Fruit fly (Drosophila melanogaster): ENCODE data around the gene Task7.

Task7 gene

dm6 chr3R:9411928-9412640, at the start of gene Task7, which contains the start of gene alpha-Man-IIa:
Task7 (minus strand) TSS chr3R:9412293.
alpha-Man-IIa (plus strand) TSS chr3R:9412548.
- TF ChIP-seq psq (optimal IDR thresholded peaks at IDR 0.05) = no peak
- no peak for TF ChIP-seq Dll (optimal IDR thresholded peaks at IDR 0.05)
- no peak for TF ChIP-seq CG8478 (optimal IDR thresholded peaks at IDR 0.05)
- no peak for TF ChIP-seq EcR (GFP tag; optimal IDR thresholded peaks at IDR 0.05)
- TF ChIP-seq usp (GFP tag; optimal IDR thresholded peaks at IDR 0.05) = no peak
- TF ChIP-seq pan (optimal IDR thresholded peaks at IDR 0.05) = no peak

DNA sequence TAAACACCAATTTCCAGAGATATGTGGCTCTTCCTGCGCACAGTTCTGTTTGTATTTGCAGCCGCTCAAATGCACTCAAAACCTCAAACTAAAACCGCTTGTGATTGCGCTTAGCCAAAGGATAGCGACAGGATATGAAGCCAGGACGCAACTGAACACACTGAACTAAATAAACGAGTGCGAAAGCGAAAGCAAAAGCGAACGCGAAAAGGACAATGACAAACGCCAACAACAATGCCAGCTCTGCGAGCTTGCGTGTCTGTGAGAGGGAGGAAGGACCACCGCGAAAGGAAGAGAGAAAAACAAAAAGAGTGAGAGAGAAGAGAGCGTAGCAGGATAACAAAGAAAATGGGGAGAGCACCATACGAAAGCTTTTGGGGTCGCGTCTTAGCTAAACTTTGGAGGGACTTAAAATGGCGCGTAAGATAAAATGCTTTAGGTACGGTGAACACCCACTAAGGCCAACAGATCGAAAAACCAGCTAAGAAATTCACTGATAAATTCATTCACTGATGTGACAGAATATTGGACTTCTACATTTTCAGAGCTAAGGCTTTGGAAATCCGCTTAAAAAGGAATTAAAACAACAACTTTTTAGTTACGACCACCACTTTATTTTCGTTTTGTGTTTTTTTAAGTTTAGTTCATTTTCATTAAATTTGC, 48.5 kb upstream of the Task7 start, which contains the start of gene GstZ2:
Gene GstZ2, minus strand, starts transcription at position 165 of the 663 bp plus-strand sequence.
- TF ChIP-seq psq (optimal IDR thresholded peaks at IDR 0.05) (no peak), EcR (GFP tag; optimal IDR thresholded peaks at IDR 0.05) (no peak), usp (GFP tag; optimal IDR thresholded peaks at IDR 0.05) (no peak), pan (optimal IDR thresholded peaks at IDR 0.05) (no peak), CG8478 (optimal IDR thresholded peaks at IDR 0.05) (no peak), Dll (optimal IDR thresholded peaks at IDR 0.05) (no peak)

dm6 chr3R:9459385-9460285, 47.5 kb upstream of the Task7 start:
- TF ChIP-seq EcR (GFP tag; optimal IDR thresholded peaks at IDR 0.05) (peak in 1 of 2 experiments; percentile 42), Dll (optimal IDR thresholded peaks at IDR 0.05) (no peak), usp (GFP tag; optimal IDR thresholded peaks at IDR 0.05) (no peak)

DNA sequence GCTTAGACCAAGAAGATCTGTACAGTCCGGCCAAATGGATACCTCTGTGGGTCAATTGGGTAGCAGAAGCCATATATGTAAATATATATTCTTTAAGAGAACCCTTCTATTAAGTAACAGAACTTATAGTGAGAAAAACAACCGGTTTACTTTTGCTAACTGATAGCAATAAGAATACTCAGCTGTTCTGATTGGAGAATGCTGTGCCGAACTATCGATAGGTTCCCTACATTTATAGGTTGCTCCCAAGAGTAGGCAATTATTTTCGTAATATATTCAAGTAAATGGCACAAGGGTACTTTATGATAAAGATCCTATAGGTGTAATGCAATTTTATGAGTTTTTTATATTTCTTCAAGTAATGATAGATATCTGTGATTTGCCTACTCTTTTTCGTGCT, 44.3 kb upstream of the Task7 start, which contains the start of gene GstZ1:
Gene GstZ1, minus strand, starts transcription at position 174 of the 400 bp plus-strand sequence.
- TF ChIP-seq Dll (optimal IDR thresholded peaks at IDR 0.05) = no peak
- no peak for TF ChIP-seq CG8478 (optimal IDR thresholded peaks at IDR 0.05)
- TF ChIP-seq EcR (GFP tag; optimal IDR thresholded peaks at IDR 0.05) = no peak
- TF ChIP-seq pan (optimal IDR thresholded peaks at IDR 0.05) = no peak

DNA sequence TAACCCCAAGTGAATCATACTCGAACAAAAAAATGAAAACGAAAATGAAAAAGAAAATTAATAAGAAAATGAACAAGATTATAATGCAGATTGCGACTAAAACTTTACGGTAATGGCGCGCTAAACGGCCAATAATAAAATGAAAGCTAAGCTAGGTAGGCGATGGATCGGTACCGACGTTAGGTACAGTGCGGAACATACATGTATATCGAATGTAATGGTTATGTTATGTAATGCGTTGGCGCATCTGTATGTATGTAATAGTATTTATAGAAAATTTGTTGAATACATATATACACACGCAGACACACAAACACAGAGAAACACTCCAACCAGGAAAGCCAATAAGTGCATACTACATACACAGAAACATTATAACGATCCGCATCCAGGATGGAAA, 42.9 kb upstream of the Task7 start:
- no peak for TF ChIP-seq psq (optimal IDR thresholded peaks at IDR 0.05)

dm6 chr3R:9450672-9451071, 38.6 kb upstream of the Task7 start:
- TF ChIP-seq CG8478 (optimal IDR thresholded peaks at IDR 0.05) (no peak), EcR (GFP tag; optimal IDR thresholded peaks at IDR 0.05) (no peak), Dll (optimal IDR thresholded peaks at IDR 0.05) (no peak), psq (optimal IDR thresholded peaks at IDR 0.05) (no peak), usp (GFP tag; optimal IDR thresholded peaks at IDR 0.05) (no peak), pan (optimal IDR thresholded peaks at IDR 0.05) (no peak)

dm6 chr3R:9448320-9448719, 36.2 kb upstream of the Task7 start:
- no peak for TF ChIP-seq usp (GFP tag; optimal IDR thresholded peaks at IDR 0.05)
- no peak for TF ChIP-seq psq (optimal IDR thresholded peaks at IDR 0.05)
- no peak for TF ChIP-seq Dll (optimal IDR thresholded peaks at IDR 0.05)
- TF ChIP-seq pan (optimal IDR thresholded peaks at IDR 0.05) = no peak
- no peak for TF ChIP-seq EcR (GFP tag; optimal IDR thresholded peaks at IDR 0.05)
- no peak for TF ChIP-seq CG8478 (optimal IDR thresholded peaks at IDR 0.05)

dm6 chr3R:9441996-9442395, 29.9 kb upstream of the Task7 start:
- TF ChIP-seq EcR (GFP tag; optimal IDR thresholded peaks at IDR 0.05) (no peak), psq (optimal IDR thresholded peaks at IDR 0.05) (no peak), usp (GFP tag; optimal IDR thresholded peaks at IDR 0.05) (no peak), CG8478 (optimal IDR thresholded peaks at IDR 0.05) (no peak), Dll (optimal IDR thresholded peaks at IDR 0.05) (no peak), pan (optimal IDR thresholded peaks at IDR 0.05) (no peak)

dm6 chr3R:9441134-9441533, 29.0 kb upstream of the Task7 start:
- TF ChIP-seq pan (optimal IDR thresholded peaks at IDR 0.05) (no peak), EcR (GFP tag; optimal IDR thresholded peaks at IDR 0.05) (no peak), psq (optimal IDR thresholded peaks at IDR 0.05) (no peak), Dll (optimal IDR thresholded peaks at IDR 0.05) (no peak), usp (GFP tag; optimal IDR thresholded peaks at IDR 0.05) (no peak), CG8478 (optimal IDR thresholded peaks at IDR 0.05) (no peak)

dm6 chr3R:9437618-9438017, 25.5 kb upstream of the Task7 start:
- no peak for TF ChIP-seq pan (optimal IDR thresholded peaks at IDR 0.05)
- TF ChIP-seq usp (GFP tag; optimal IDR thresholded peaks at IDR 0.05) = no peak
- no peak for TF ChIP-seq EcR (GFP tag; optimal IDR thresholded peaks at IDR 0.05)
- no peak for TF ChIP-seq CG8478 (optimal IDR thresholded peaks at IDR 0.05)
- TF ChIP-seq Dll (optimal IDR thresholded peaks at IDR 0.05) = no peak
- TF ChIP-seq psq (optimal IDR thresholded peaks at IDR 0.05) = no peak

- TF ChIP-seq Dll (optimal IDR thresholded peaks at IDR 0.05) (peak; percentile 85), CG8478 (optimal IDR thresholded peaks at IDR 0.05) (no peak)
Measured at dm6 chr3R:9436358-9436972, 24.4 kb upstream of the Task7 start.

DNA sequence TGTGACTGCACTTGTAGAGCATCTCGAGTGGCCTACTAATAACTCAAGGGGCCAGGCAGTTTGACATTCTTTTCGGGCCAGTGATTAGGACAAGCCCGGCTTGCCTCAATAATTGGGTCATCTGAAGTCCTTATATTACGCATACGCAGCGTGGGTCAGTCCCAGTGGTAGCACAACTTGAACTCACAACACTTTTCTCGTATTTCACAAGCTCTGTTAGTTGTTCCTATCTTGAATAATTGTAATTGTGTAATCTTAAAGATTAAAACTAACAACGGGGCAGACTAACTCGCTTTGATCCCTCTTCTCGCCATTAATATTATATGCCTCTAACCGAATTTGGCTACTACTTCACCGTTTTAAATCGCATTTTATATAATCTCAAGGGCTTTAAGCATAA, 23.8 kb upstream of the Task7 start:
- no peak for TF ChIP-seq psq (optimal IDR thresholded peaks at IDR 0.05)
- TF ChIP-seq usp (GFP tag; optimal IDR thresholded peaks at IDR 0.05) = no peak
- no peak for TF ChIP-seq Dll (optimal IDR thresholded peaks at IDR 0.05)
- no peak for TF ChIP-seq EcR (GFP tag; optimal IDR thresholded peaks at IDR 0.05)
- TF ChIP-seq pan (optimal IDR thresholded peaks at IDR 0.05) = no peak
- no peak for TF ChIP-seq CG8478 (optimal IDR thresholded peaks at IDR 0.05)

All from whole organism.